Worm (Caenorhabditis elegans): ENCODE measurements around the gene ZC262.2.

DNA sequence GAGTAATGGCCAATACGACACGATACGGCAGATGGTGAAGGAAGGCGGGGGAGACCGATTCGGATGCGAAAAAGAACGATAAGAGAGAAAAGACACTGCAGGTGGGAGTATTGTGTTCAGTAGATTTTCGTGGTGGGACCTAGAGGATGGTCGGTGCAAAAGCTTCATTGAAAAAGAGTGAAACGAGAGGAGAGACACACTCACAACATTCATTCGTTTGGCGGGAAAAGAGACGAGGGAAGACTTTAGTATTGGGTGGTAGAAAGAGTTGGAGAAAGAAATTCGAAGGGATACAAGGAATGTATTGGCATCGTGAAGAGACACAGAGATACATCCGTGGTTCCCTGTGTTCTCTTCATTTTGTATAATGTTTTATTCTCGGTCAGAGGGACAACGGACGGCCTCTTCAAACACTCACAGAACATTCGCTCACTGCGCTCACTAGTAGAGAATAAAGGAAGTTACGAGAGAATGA lies 24.6 kb downstream of the ZC262.2 start:
- TF ChIP-seq aptf-2 (GFP tag; conservative IDR thresholded peaks at IDR 0.05): no peak
- no peak for TF ChIP-seq pha-4 (tag; optimal IDR thresholded peaks at IDR 0.05)
- no peak for TF ChIP-seq sdz-38 (tag; optimal IDR thresholded peaks at IDR 0.05)
- TF ChIP-seq Y56A3A.18 (GFP tag; IDR thresholded peaks at IDR 0.05): no peak
- TF ChIP-seq lin-35 (GFP tag; optimal IDR thresholded peaks at IDR 0.05): peak in 1 of 3 experiments; percentile 50
- no peak for TF ChIP-seq Y79H2A.3 (GFP tag; conservative IDR thresholded peaks at IDR 0.05)
- TF ChIP-seq ztf-22 (GFP tag; optimal IDR thresholded peaks at IDR 0.05): no peak
